Worm (Caenorhabditis elegans) whole organism, L4/young adult: ENCODE results near the gene srbc-59.

Experiments
- W03F9.2 ChIP-seq: fragments of 150-350 bp; optimal IDR thresholded peaks from 2 replicates; lab custom pipeline; 2014; ENCODE audit warnings: missing biosample characterization, missing genetic modification characterization
- dao-5 ChIP-seq: sonication (generic microtip); optimal IDR thresholded peaks from 2 replicates; lab custom pipeline; 2016; ENCODE audit warnings: missing genotype, missing genetic modification characterization, moderate library complexity, missing compliant biosample characterization
- him-1 ChIP-seq: sonication (generic microtip); optimal IDR thresholded peaks from 2 replicates; lab custom pipeline; 2016; ENCODE audit warnings: missing genotype, missing genetic modification reagents, missing genetic modification characterization, missing compliant biosample characterization

- no peak for TF ChIP-seq dao-5 (tag; lab: Kevin White, UChicago)
- TF ChIP-seq W03F9.2 (tag; lab: Kevin White, UChicago), result no peak
- TF ChIP-seq him-1 (tag; lab: Kevin White, UChicago), result no peak
These were observed 39.7 kb upstream of the srbc-59 start, which contains the start of gene srj-24 for ce11 chrV:738770-739169.
